Fruit fly (Drosophila melanogaster) whole organism: ENCODE measurements around the gene CG2698.

Experiments used
- pan ChIP-seq: fragments of >200 bp; optimal IDR thresholded peaks from 2 replicates; lab custom pipeline; 2017
- psq ChIP-seq: fragments of >200 bp; optimal IDR thresholded peaks from 2 replicates; lab custom pipeline; 2017
- usp ChIP-seq: fragments of >200 bp; optimal IDR thresholded peaks from 2 replicates; lab custom pipeline; 2017; ENCODE audit warnings: missing biosample characterization, missing genetic modification characterization, mixed read lengths

dm6 chr3R:7962778-7963494, 38.4 kb upstream of the CG2698 start:
- no peak for TF ChIP-seq usp (GFP tag; lab: Kevin White, UChicago)
- TF ChIP-seq pan (lab: Kevin White, UChicago) = no peak
- no peak for TF ChIP-seq psq
